Fruit fly (Drosophila melanogaster) whole organism, embryonic: ENCODE results near the gene eIF2Bepsilon.

Experiments used
- Asciz ChIP-seq: fragments of 200-800 bp; sonication (Bioruptor generic); optimal IDR thresholded peaks from 2 replicates; lab custom pipeline; 2017; ENCODE audit warnings: missing biosample characterization, mild to moderate bottlenecking, missing genetic modification characterization, missing genetic modification reagents
- CG10431 ChIP-seq: fragments of 200-800 bp; sonication (Bioruptor generic); optimal IDR thresholded peaks from 3 replicates; lab custom pipeline; 2018; ENCODE audit warnings: missing biosample characterization, mild to moderate bottlenecking, missing genetic modification characterization
- CG10565 ChIP-seq: fragments of 200-800 bp; sonication (Bioruptor generic); optimal IDR thresholded peaks from 3 replicates; lab custom pipeline; 2016; ENCODE audit warnings: missing biosample characterization, mild to moderate bottlenecking, missing genetic modification characterization
- CG12104 ChIP-seq: fragments of 200-800 bp; sonication (Bioruptor generic); optimal IDR thresholded peaks from 3 replicates; lab custom pipeline; 2016; ENCODE audit warnings: missing biosample characterization, missing genetic modification characterization
- CG14710 ChIP-seq: fragments of 200-800 bp; sonication (Bioruptor generic); optimal IDR thresholded peaks from 3 replicates; lab custom pipeline; 2019; ENCODE audit warnings: missing biosample characterization, mild to moderate bottlenecking, missing genetic modification characterization, moderate library complexity
- CG15011 ChIP-seq: fragments of 200-800 bp; sonication (Bioruptor generic); optimal IDR thresholded peaks from 3 replicates; lab custom pipeline; 2018; ENCODE audit warnings: missing biosample characterization, mild to moderate bottlenecking, missing genetic modification characterization
- CG15601 ChIP-seq: fragments of 200-800 bp; sonication (Bioruptor generic); optimal IDR thresholded peaks from 3 replicates; lab custom pipeline; 2019; ENCODE audit warnings: missing biosample characterization, mild to moderate bottlenecking, missing genetic modification characterization, moderate library complexity
- CG16815 ChIP-seq: fragments of 200-800 bp; sonication (Bioruptor generic); optimal IDR thresholded peaks from 3 replicates; lab custom pipeline; 2017; ENCODE audit warnings: missing biosample characterization, mild to moderate bottlenecking, missing genetic modification characterization
- CG18011 ChIP-seq: fragments of 200-800 bp; sonication (Bioruptor generic); optimal IDR thresholded peaks from 2 replicates; lab custom pipeline; 2017; ENCODE audit warnings: missing biosample characterization, missing genetic modification characterization, mild to moderate bottlenecking, moderate library complexity, missing genotype
- CG2120 ChIP-seq: fragments of 200-800 bp; sonication (Bioruptor generic); optimal IDR thresholded peaks from 3 replicates; lab custom pipeline; 2016; ENCODE audit warnings: missing biosample characterization, missing genetic modification characterization
- CG31388 ChIP-seq: fragments of 200-800 bp; sonication (Bioruptor generic); optimal IDR thresholded peaks from 2 replicates; lab custom pipeline; 2016; ENCODE audit warnings: missing biosample characterization, missing genetic modification characterization
- CG31441 ChIP-seq: fragments of 200-800 bp; sonication (Bioruptor generic); IDR thresholded peaks from 2 replicates; pipeline ENCODE4 v1.3.6; 2022; ENCODE audit warnings: missing biosample characterization, missing genetic modification characterization
- CG3163 ChIP-seq: fragments of 200-800 bp; sonication (Bioruptor generic); optimal IDR thresholded peaks from 3 replicates; lab custom pipeline; 2016; ENCODE audit warnings: missing biosample characterization, missing genetic modification characterization
- CG5180 ChIP-seq: fragments of 200-800 bp; sonication (Bioruptor generic); optimal IDR thresholded peaks from 3 replicates; lab custom pipeline; 2017; ENCODE audit warnings: missing biosample characterization, missing genetic modification characterization, mild to moderate bottlenecking, moderate library complexity, missing genetic modification reagents
- CG6272 ChIP-seq: fragments of 200-800 bp; sonication (Bioruptor generic); IDR thresholded peaks from 2 replicates; pipeline ENCODE4 v1.3.6; 2022; ENCODE audit warnings: missing biosample characterization, missing genetic modification characterization
- CG6654 ChIP-seq: fragments of 200-800 bp; sonication (Bioruptor generic); optimal IDR thresholded peaks from 2 replicates; lab custom pipeline; 2017; ENCODE audit warnings: missing biosample characterization, mild to moderate bottlenecking, missing genetic modification characterization
- CG7786 ChIP-seq: fragments of 200-800 bp; sonication (Bioruptor generic); optimal IDR thresholded peaks from 2 replicates; lab custom pipeline; 2016; ENCODE audit warnings: missing biosample characterization, missing genetic modification characterization
- CG9437 ChIP-seq: fragments of 200-800 bp; sonication (Bioruptor generic); optimal IDR thresholded peaks from 2 replicates; lab custom pipeline; 2018; ENCODE audit warnings: missing biosample characterization, mild to moderate bottlenecking, missing genetic modification characterization
- CG9609 ChIP-seq: fragments of 200-800 bp; sonication (Bioruptor generic); optimal IDR thresholded peaks from 3 replicates; lab custom pipeline; 2016; ENCODE audit warnings: missing biosample characterization, missing genetic modification characterization
- Chrac-16 ChIP-seq: fragments of 200-800 bp; sonication (Bioruptor generic); optimal IDR thresholded peaks from 3 replicates; lab custom pipeline; 2016; ENCODE audit warnings: missing biosample characterization, missing genetic modification characterization
- Doc2 ChIP-seq: fragments of 200-800 bp; sonication (Bioruptor generic); IDR thresholded peaks from 2 replicates; pipeline ENCODE4 v1.3.6; 2022; ENCODE audit warnings: missing biosample characterization, missing genetic modification characterization
- E2f2 ChIP-seq: fragments of 200-800 bp; sonication (Bioruptor generic); IDR thresholded peaks from 2 replicates; pipeline ENCODE4 v1.3.6; 2022; ENCODE audit warnings: missing biosample characterization, missing genetic modification characterization
- H2.0 ChIP-seq: fragments of 200-800 bp; sonication (Bioruptor generic); IDR thresholded peaks from 2 replicates; pipeline ENCODE4 v1.3.6; 2022; ENCODE audit warnings: missing biosample characterization, missing genetic modification characterization
- Meics ChIP-seq: fragments of 200-800 bp; sonication (Bioruptor generic); optimal IDR thresholded peaks from 2 replicates; lab custom pipeline; 2017; ENCODE audit warnings: missing biosample characterization, mild to moderate bottlenecking, missing genetic modification characterization
- NC2β ChIP-seq: fragments of 200-800 bp; sonication (Bioruptor generic); optimal IDR thresholded peaks from 2 replicates; lab custom pipeline; 2016; ENCODE audit warnings: missing biosample characterization, missing genetic modification characterization
- Tbp ChIP-seq: fragments of >200 bp; optimal IDR thresholded peaks from 2 replicates; lab custom pipeline; 2018; ENCODE audit warnings: missing biosample characterization, missing genetic modification characterization
- ato ChIP-seq: fragments of 200-800 bp; sonication (Bioruptor generic); IDR thresholded peaks from 2 replicates; pipeline ENCODE4 v1.3.6; 2022; ENCODE audit warnings: missing biosample characterization, missing genetic modification characterization; ENCODE audit not compliant: partially characterized antibody
- bbx ChIP-seq: fragments of 200-800 bp; sonication (Bioruptor generic); IDR thresholded peaks from 2 replicates; pipeline ENCODE4 v1.3.6; 2022; ENCODE audit warnings: missing biosample characterization, missing genetic modification characterization; ENCODE audit not compliant: partially characterized antibody
- chm ChIP-seq: fragments of 200-800 bp; sonication (Bioruptor generic); IDR thresholded peaks from 2 replicates; pipeline ENCODE4 v1.3.6; 2022; ENCODE audit warnings: missing biosample characterization, missing genetic modification characterization
- dmrt99B ChIP-seq: fragments of 200-800 bp; sonication (Bioruptor generic); optimal IDR thresholded peaks from 2 replicates; lab custom pipeline; 2018; ENCODE audit warnings: missing biosample characterization, mild to moderate bottlenecking, missing genetic modification characterization, moderate library complexity
- dpn ChIP-seq, 2 experiments: fragments of 200-800 bp; sonication (Bioruptor generic); optimal IDR thresholded peaks; 3 replicates each; lab custom pipeline; 2016; ENCODE audit warnings: missing biosample characterization in 2 of 2, missing genetic modification characterization in 2 of 2
- fd3F ChIP-seq: fragments of 200-800 bp; sonication (Bioruptor generic); optimal IDR thresholded peaks from 2 replicates; lab custom pipeline; 2018; ENCODE audit warnings: missing biosample characterization, mild to moderate bottlenecking, missing genetic modification characterization, moderate library complexity
- gt ChIP-seq: fragments of 200-800 bp; sonication (Bioruptor generic); IDR thresholded peaks from 2 replicates; pipeline ENCODE4 v1.3.6; 2022; ENCODE audit warnings: missing biosample characterization, missing genetic modification characterization
- klu ChIP-seq: fragments of 200-800 bp; sonication (Bioruptor generic); IDR thresholded peaks from 2 replicates; pipeline ENCODE4 v1.3.6; 2022; ENCODE audit warnings: missing biosample characterization, missing genetic modification characterization
- nerfin-2 ChIP-seq: fragments of 200-800 bp; sonication (Bioruptor generic); IDR thresholded peaks from 2 replicates; pipeline ENCODE4 v1.3.6; 2022; ENCODE audit warnings: missing biosample characterization, missing genetic modification characterization; ENCODE audit not compliant: partially characterized antibody
- nmo ChIP-seq: fragments of 200-800 bp; sonication (Bioruptor generic); optimal IDR thresholded peaks from 2 replicates; lab custom pipeline; 2018; ENCODE audit warnings: missing biosample characterization, mild to moderate bottlenecking, missing genetic modification characterization, moderate library complexity
- prd ChIP-seq, 3 experiments: fragments of >200 bp in 2 of 3; fragments of 200-800 bp in 1 of 3; sonication (Bioruptor generic) in 1 of 3; optimal IDR thresholded peaks in 2 of 3; IDR thresholded peaks in 1 of 3; 2 replicates in 2 of 3; 3 replicates in 1 of 3; pipeline versions ENCODE4 v1.3.6 to Lab custom; 2017 to 2022; ENCODE audit warnings: missing biosample characterization in 1 of 3, missing genetic modification characterization in 1 of 3
- pum ChIP-seq: fragments of 200-800 bp; sonication (Bioruptor generic); optimal IDR thresholded peaks from 2 replicates; lab custom pipeline; 2016; ENCODE audit warnings: missing biosample characterization, missing genetic modification characterization
- ro ChIP-seq: fragments of 200-800 bp; sonication (Bioruptor generic); IDR thresholded peaks from 2 replicates; pipeline ENCODE4 v1.3.6; 2022; ENCODE audit warnings: missing biosample characterization, missing genetic modification characterization
- sc ChIP-seq, 3 experiments: fragments of >200 bp in 2 of 3; fragments of 200-800 bp in 1 of 3; sonication (Bioruptor generic) in 1 of 3; optimal IDR thresholded peaks; 2 replicates in 2 of 3; 3 replicates in 1 of 3; lab custom pipeline; 2017; ENCODE audit warnings: mild to moderate bottlenecking in 1 of 3, missing biosample characterization in 1 of 3, missing genetic modification characterization in 1 of 3, missing genetic modification reagents in 1 of 3
- seq ChIP-seq: fragments of 200-800 bp; sonication (Bioruptor generic); IDR thresholded peaks from 2 replicates; pipeline ENCODE4 v1.3.6; 2022; ENCODE audit warnings: missing biosample characterization, missing genetic modification characterization
- stc ChIP-seq: fragments of 200-800 bp; sonication (Bioruptor generic); IDR thresholded peaks from 2 replicates; pipeline ENCODE4 v1.3.6; 2022; ENCODE audit warnings: missing biosample characterization, missing genetic modification characterization
- trem ChIP-seq: fragments of 200-800 bp; optimal IDR thresholded peaks from 3 replicates; lab custom pipeline; 2019; ENCODE audit warnings: missing biosample characterization, mild to moderate bottlenecking, missing genetic modification characterization, moderate library complexity
- usp ChIP-seq: fragments of >200 bp; optimal IDR thresholded peaks from 2 replicates; lab custom pipeline; 2017; ENCODE audit warnings: missing biosample characterization, missing genetic modification characterization

Gene eIF2Bepsilon

DNA sequence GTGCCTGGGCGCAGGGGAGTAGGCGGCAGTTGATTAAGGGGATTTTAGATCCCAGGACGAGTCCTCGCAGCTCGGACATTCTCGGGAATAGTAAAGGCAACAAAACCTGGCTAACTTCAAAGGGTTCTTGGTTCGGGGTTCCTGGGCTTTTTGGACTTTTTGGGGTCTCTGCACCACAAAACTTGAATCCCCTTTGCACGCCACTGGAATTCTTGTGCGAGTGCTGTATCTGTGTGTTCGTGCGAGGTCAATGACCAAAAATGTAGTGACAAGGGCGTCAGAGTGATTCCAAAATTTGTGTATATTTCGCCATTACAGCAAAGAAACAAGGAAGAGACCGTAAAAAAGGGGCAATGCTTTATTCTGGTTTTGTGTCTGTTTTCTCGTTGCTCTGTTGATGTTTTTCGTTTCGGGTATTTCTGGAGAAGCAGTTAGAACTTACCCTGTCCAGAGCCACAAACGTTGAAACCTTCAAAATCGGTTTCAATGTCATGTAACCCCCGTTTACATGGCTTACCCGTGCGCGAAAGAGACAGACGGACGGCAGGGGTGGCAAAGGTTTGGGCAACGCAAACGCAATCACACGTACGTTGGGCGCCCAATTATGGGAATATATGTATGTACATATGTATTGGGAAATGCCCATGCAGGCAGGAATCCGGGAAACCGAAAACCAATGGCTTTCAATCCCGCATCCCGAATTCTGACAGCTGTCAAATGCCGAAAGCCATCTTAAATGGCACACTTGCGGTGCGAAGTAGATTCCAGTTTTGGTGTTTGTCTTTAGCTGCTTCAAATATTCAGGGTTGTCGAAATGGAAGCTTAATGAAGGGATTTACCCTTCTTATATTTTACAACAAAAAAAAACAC is 21.8 kb upstream of the eIF2Bepsilon start (continued):
- TF ChIP-seq CG18011 (no peak), E2f2 (no peak), nerfin-2 (GFP tag; lab: Robert Waterston, UW) (no peak), Doc2 (no peak), H2.0 (GFP tag; lab: Robert Waterston, UW) (0 out of 2 replicates have a peak, but pooled peaks have one; percentile 32), CG10431 (GFP tag; lab: Kevin White, UChicago) (peak; percentile 93), CG6654 (GFP tag; lab: Kevin White, UChicago) (no peak), CG6272 (peak; percentile 54; the same call in 1 of the 2 replicates), pum (GFP tag; lab: Kevin White, UChicago) (peak; percentile 38), gt (GFP tag; lab: Robert Waterston, UW) (no peak), ro (GFP tag; lab: Robert Waterston, UW) (no peak), seq (no peak), Meics (GFP tag; lab: Kevin White, UChicago) (no peak), CG9609 (GFP tag; lab: Kevin White, UChicago) (peak; percentile 55), CG31441 (GFP tag; lab: Robert Waterston, UW) (no peak; the same call in 1 of the 2 replicates)

DNA sequence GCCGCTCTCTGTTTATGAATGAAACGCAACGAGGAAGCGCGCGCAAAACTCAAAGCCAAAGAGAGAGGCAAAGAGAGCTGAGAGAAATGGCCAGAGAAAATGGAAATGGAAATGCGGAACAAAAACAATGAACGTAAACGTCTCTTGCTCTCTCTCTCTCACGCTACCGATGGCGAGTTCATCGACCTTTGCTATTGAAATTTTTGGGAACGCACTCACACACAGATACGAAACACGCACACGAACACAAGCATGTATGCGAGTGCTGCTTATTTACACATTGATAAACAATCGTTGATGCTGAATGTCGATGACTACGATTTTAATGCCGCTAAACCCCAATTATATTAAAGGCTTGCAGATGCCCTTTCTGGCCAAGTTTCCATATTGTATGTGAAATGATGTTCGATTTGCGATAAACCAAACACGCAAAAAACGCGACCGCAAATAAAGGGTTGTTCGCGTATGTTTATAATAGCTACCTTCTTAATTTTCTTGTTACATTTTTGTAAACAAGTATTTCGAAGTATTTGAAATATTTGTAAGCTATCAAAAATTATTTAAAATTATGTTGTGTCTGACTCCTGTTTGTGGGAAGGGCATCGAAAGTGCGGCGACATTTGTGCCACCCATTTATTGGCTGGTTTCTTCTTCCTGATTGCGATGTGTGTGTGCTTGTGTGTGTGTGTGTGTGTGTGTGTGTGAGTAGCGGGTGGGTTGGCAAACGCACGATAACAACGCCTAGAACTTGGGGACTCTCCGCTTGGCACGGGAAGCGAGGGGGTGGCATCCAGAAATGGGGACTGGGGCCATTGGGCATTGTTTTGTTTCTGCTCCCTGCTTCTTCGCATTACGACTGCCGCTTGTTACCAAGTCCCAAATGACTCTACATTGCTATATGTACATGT is 20.9 kb upstream of the eIF2Bepsilon start:
- TF ChIP-seq CG31388 (GFP tag; lab: Kevin White, UChicago): no peak
- peak; percentile 90 for TF ChIP-seq nmo (GFP tag; lab: Kevin White, UChicago)
- peak; percentile 84 for TF ChIP-seq CG15601 (tag; lab: Kevin White, UChicago)
- TF ChIP-seq CG12104: peak; percentile 77
- peak; percentile 42 to 76 for TF ChIP-seq dpn (GFP tag; optimal IDR thresholded peaks at IDR 0.05; lab: Kevin White, UChicago)
- TF ChIP-seq prd (optimal IDR thresholded peaks at IDR 0.05; lab: Kevin White, UChicago): no peak
- TF ChIP-seq prd (GFP tag; IDR thresholded peaks at IDR 0.05; lab: Robert Waterston, UW): peak; percentile 67; the same call in 2 of the 3 replicates
- peak; percentile 44; the same call in 1 of the 2 replicates for TF ChIP-seq klu (GFP tag; lab: Robert Waterston, UW)
- TF ChIP-seq CG9437 (GFP tag; lab: Kevin White, UChicago): peak; percentile 67
- TF ChIP-seq fd3F (GFP tag; lab: Kevin White, UChicago): peak; percentile 47
- TF ChIP-seq CG10565: peak; percentile 41
- TF ChIP-seq bbx (GFP tag; lab: Robert Waterston, UW): no peak
- TF ChIP-seq Asciz (GFP tag; lab: Kevin White, UChicago): peak; percentile 57
- no peak for TF ChIP-seq ato (GFP tag; lab: Robert Waterston, UW)
- peak; percentile 32 for TF ChIP-seq trem (tag; lab: Kevin White, UChicago)
- peak; percentile 66 for TF ChIP-seq Meics (GFP tag; lab: Kevin White, UChicago)
- peak; percentile 74 for TF ChIP-seq CG14710 (tag; lab: Kevin White, UChicago)
- peak; percentile 64 for TF ChIP-seq CG7786
- TF ChIP-seq CG16815 (GFP tag; lab: Kevin White, UChicago): peak; percentile 71
- TF ChIP-seq CG15011 (GFP tag; lab: Kevin White, UChicago): peak; percentile 57
- TF ChIP-seq chm (GFP tag; lab: Robert Waterston, UW): no peak
- peak; percentile 82 for TF ChIP-seq CG2120
- TF ChIP-seq dmrt99B (tag; lab: Kevin White, UChicago): peak; percentile 83
- peak; percentile 19 for TF ChIP-seq usp (GFP tag; lab: Kevin White, UChicago)
- TF ChIP-seq Tbp (GFP tag; lab: Kevin White, UChicago): no peak
- TF ChIP-seq CG3163: peak; percentile 93
- TF ChIP-seq CG5180: no peak
- TF ChIP-seq NC2β: peak; percentile 66
- peak; percentile 37; the same call in 1 of the 2 replicates for TF ChIP-seq stc
- TF ChIP-seq sc (optimal IDR thresholded peaks at IDR 0.05; lab: Kevin White, UChicago): no peak
- TF ChIP-seq sc (GFP tag; optimal IDR thresholded peaks at IDR 0.05; lab: Kevin White, UChicago): peak; percentile 77
- peak; percentile 6 for TF ChIP-seq Chrac-16 (GFP tag; lab: Kevin White, UChicago)
